Fruit fly (Drosophila melanogaster) whole organism, embryonic: ENCODE results near the gene Dlc90F.

Source experiments
- B-H1 ChIP-seq: fragments of 200-800 bp; sonication (Bioruptor generic); IDR thresholded peaks from 3 replicates; pipeline ENCODE4 v1.3.6; 2022; ENCODE audit warnings: missing biosample characterization, missing genetic modification characterization
- B-H2 ChIP-seq: fragments of 200-800 bp; sonication (Bioruptor generic); optimal IDR thresholded peaks from 2 replicates; lab custom pipeline; 2018; ENCODE audit warnings: missing biosample characterization, mild to moderate bottlenecking, missing genetic modification characterization
- CG10209 ChIP-seq: fragments of 200-800 bp; sonication (Bioruptor generic); optimal IDR thresholded peaks from 3 replicates; lab custom pipeline; 2017; ENCODE audit warnings: missing biosample characterization, mild to moderate bottlenecking, missing genetic modification characterization, missing genetic modification reagents
- CG11560 ChIP-seq: fragments of 200-800 bp; sonication (Bioruptor generic); IDR thresholded peaks from 3 replicates; pipeline ENCODE4 v1.3.6; 2022; ENCODE audit warnings: missing biosample characterization, missing genetic modification characterization
- CG12104 ChIP-seq: fragments of 200-800 bp; sonication (Bioruptor generic); optimal IDR thresholded peaks from 3 replicates; lab custom pipeline; 2016; ENCODE audit warnings: missing biosample characterization, missing genetic modification characterization
- CG12659 ChIP-seq: fragments of 200-800 bp; sonication (Bioruptor generic); optimal IDR thresholded peaks from 3 replicates; lab custom pipeline; 2017; ENCODE audit warnings: mild to moderate bottlenecking, missing biosample characterization, missing genetic modification reagents, missing genetic modification characterization
- CG12744 ChIP-seq: fragments of 200-800 bp; sonication (Bioruptor generic); optimal IDR thresholded peaks from 2 replicates; lab custom pipeline; 2016; ENCODE audit warnings: missing biosample characterization, missing genetic modification characterization
- CG14860 ChIP-seq: fragments of 200-800 bp; sonication (Bioruptor generic); IDR thresholded peaks from 3 replicates; pipeline ENCODE4 v1.3.6; 2022; ENCODE audit warnings: missing biosample characterization, missing genetic modification characterization; ENCODE audit not compliant: partially characterized antibody
- CG15601 ChIP-seq: fragments of 200-800 bp; sonication (Bioruptor generic); optimal IDR thresholded peaks from 3 replicates; lab custom pipeline; 2019; ENCODE audit warnings: missing biosample characterization, mild to moderate bottlenecking, missing genetic modification characterization, moderate library complexity
- CG15696 ChIP-seq: fragments of 200-800 bp; sonication (Bioruptor generic); optimal IDR thresholded peaks from 2 replicates; lab custom pipeline; 2019; ENCODE audit warnings: missing biosample characterization, mild to moderate bottlenecking, missing genetic modification characterization, moderate library complexity
- CG16813 ChIP-seq: fragments of 200-800 bp; sonication (Bioruptor generic); IDR thresholded peaks from 3 replicates; pipeline ENCODE4 v1.3.6; 2022; ENCODE audit warnings: missing biosample characterization, missing genetic modification characterization; ENCODE audit not compliant: partially characterized antibody
- CG2129 ChIP-seq: fragments of 200-800 bp; sonication (Bioruptor generic); IDR thresholded peaks from 2 replicates; pipeline ENCODE4 v1.3.6; 2022; ENCODE audit warnings: missing biosample characterization, missing genetic modification characterization; ENCODE audit not compliant: partially characterized antibody
- CG30020 ChIP-seq: fragments of 200-800 bp; optimal IDR thresholded peaks from 2 replicates; lab custom pipeline; 2019; ENCODE audit warnings: missing biosample characterization, mild to moderate bottlenecking, missing genetic modification characterization, moderate library complexity
- CG31441 ChIP-seq: fragments of 200-800 bp; sonication (Bioruptor generic); IDR thresholded peaks from 2 replicates; pipeline ENCODE4 v1.3.6; 2022; ENCODE audit warnings: missing biosample characterization, missing genetic modification characterization
- CG3847 ChIP-seq: fragments of 200-800 bp; sonication (Bioruptor generic); IDR thresholded peaks from 2 replicates; pipeline ENCODE4 v1.3.6; 2022; ENCODE audit warnings: missing biosample characterization, missing genetic modification characterization
- CG8924 ChIP-seq: fragments of 200-800 bp; optimal IDR thresholded peaks from 3 replicates; lab custom pipeline; 2019; ENCODE audit warnings: missing biosample characterization, mild to moderate bottlenecking, missing genetic modification characterization, moderate library complexity
- E2f2 ChIP-seq: fragments of 200-800 bp; sonication (Bioruptor generic); IDR thresholded peaks from 2 replicates; pipeline ENCODE4 v1.3.6; 2022; ENCODE audit warnings: missing biosample characterization, missing genetic modification characterization
- Fer2 ChIP-seq: fragments of 200-800 bp; sonication (Bioruptor generic); optimal IDR thresholded peaks from 2 replicates; lab custom pipeline; 2018; ENCODE audit warnings: missing biosample characterization, mild to moderate bottlenecking, missing genetic modification characterization, moderate library complexity
- Gug ChIP-seq: fragments of 200-800 bp; sonication (Bioruptor generic); IDR thresholded peaks from 4 replicates; pipeline ENCODE4 v1.3.6; 2022; ENCODE audit warnings: missing biosample characterization, missing genetic modification characterization
- HLH4C ChIP-seq: fragments of 200-800 bp; sonication (Bioruptor generic); IDR thresholded peaks from 3 replicates; pipeline ENCODE4 v1.3.6; 2022; ENCODE audit warnings: missing biosample characterization, missing genetic modification characterization; ENCODE audit not compliant: partially characterized antibody
- HmgZ ChIP-seq: fragments of 200-800 bp; sonication (Bioruptor generic); optimal IDR thresholded peaks from 2 replicates; lab custom pipeline; 2018; ENCODE audit warnings: missing biosample characterization, mild to moderate bottlenecking, missing genetic modification characterization
- Jarid2 ChIP-seq: fragments of 200-800 bp; sonication (Bioruptor generic); optimal IDR thresholded peaks from 3 replicates; lab custom pipeline; 2017; ENCODE audit warnings: mild to moderate bottlenecking, missing biosample characterization, missing genetic modification reagents, missing genetic modification characterization
- Kr ChIP-seq: fragments of 200-800 bp; sonication (Bioruptor generic); optimal IDR thresholded peaks from 2 replicates; lab custom pipeline; 2017; ENCODE audit warnings: missing biosample characterization, mild to moderate bottlenecking, missing genetic modification characterization
- Lhr ChIP-seq: fragments of 200-800 bp; sonication (Bioruptor generic); optimal IDR thresholded peaks from 3 replicates; lab custom pipeline; 2017; ENCODE audit warnings: mild to moderate bottlenecking, missing biosample characterization, missing genetic modification reagents, missing genetic modification characterization
- MBD-R2 ChIP-seq: fragments of 200-800 bp; sonication (Bioruptor generic); IDR thresholded peaks from 2 replicates; pipeline ENCODE4 v1.3.6; 2022; ENCODE audit warnings: missing biosample characterization, missing genetic modification characterization
- Max ChIP-seq: fragments of 200-800 bp; sonication (Bioruptor generic); optimal IDR thresholded peaks from 2 replicates; lab custom pipeline; 2016; ENCODE audit warnings: missing biosample characterization, mild to moderate bottlenecking, missing genetic modification characterization
- Myb ChIP-seq: fragments of 200-800 bp; sonication (Bioruptor generic); optimal IDR thresholded peaks from 2 replicates; lab custom pipeline; 2016; ENCODE audit warnings: missing biosample characterization, missing genetic modification characterization
- NC2α ChIP-seq: fragments of 200-800 bp; sonication (Bioruptor generic); optimal IDR thresholded peaks from 2 replicates; lab custom pipeline; 2016; ENCODE audit warnings: missing biosample characterization, missing genetic modification characterization
- Oli ChIP-seq: fragments of 200-800 bp; sonication (Bioruptor generic); optimal IDR thresholded peaks from 2 replicates; lab custom pipeline; 2018; ENCODE audit warnings: missing biosample characterization, mild to moderate bottlenecking, missing genetic modification characterization, moderate library complexity
- ato ChIP-seq: fragments of 200-800 bp; sonication (Bioruptor generic); IDR thresholded peaks from 2 replicates; pipeline ENCODE4 v1.3.6; 2022; ENCODE audit warnings: missing biosample characterization, missing genetic modification characterization; ENCODE audit not compliant: partially characterized antibody
- bbx ChIP-seq: fragments of 200-800 bp; sonication (Bioruptor generic); IDR thresholded peaks from 2 replicates; pipeline ENCODE4 v1.3.6; 2022; ENCODE audit warnings: missing biosample characterization, missing genetic modification characterization; ENCODE audit not compliant: partially characterized antibody
- chm ChIP-seq: fragments of 200-800 bp; sonication (Bioruptor generic); IDR thresholded peaks from 2 replicates; pipeline ENCODE4 v1.3.6; 2022; ENCODE audit warnings: missing biosample characterization, missing genetic modification characterization
- ci ChIP-seq: fragments of 200-800 bp; sonication (Bioruptor generic); IDR thresholded peaks from 3 replicates; pipeline ENCODE4 v1.3.6; 2022; ENCODE audit warnings: missing biosample characterization, missing genetic modification characterization
- da ChIP-seq: fragments of 200-800 bp; sonication (Bioruptor generic); optimal IDR thresholded peaks from 2 replicates; lab custom pipeline; 2016; ENCODE audit warnings: missing biosample characterization, missing genetic modification characterization
- dimm ChIP-seq: fragments of 200-800 bp; sonication (Bioruptor generic); IDR thresholded peaks from 2 replicates; pipeline ENCODE4 v1.3.6; 2022; ENCODE audit warnings: missing biosample characterization, missing genetic modification characterization
- ems ChIP-seq: fragments of 200-800 bp; sonication (Bioruptor generic); optimal IDR thresholded peaks from 3 replicates; lab custom pipeline; 2016; ENCODE audit warnings: missing biosample characterization, missing genetic modification characterization
- gro ChIP-seq: fragments of 200-800 bp; sonication (Bioruptor generic); optimal IDR thresholded peaks from 2 replicates; lab custom pipeline; 2016; ENCODE audit warnings: missing biosample characterization, missing genetic modification characterization
- nerfin-2 ChIP-seq: fragments of 200-800 bp; sonication (Bioruptor generic); IDR thresholded peaks from 2 replicates; pipeline ENCODE4 v1.3.6; 2022; ENCODE audit warnings: missing biosample characterization, missing genetic modification characterization; ENCODE audit not compliant: partially characterized antibody
- oc ChIP-seq: fragments of 200-800 bp; sonication (Bioruptor generic); optimal IDR thresholded peaks from 2 replicates; lab custom pipeline; 2018; ENCODE audit warnings: missing biosample characterization, mild to moderate bottlenecking, missing genetic modification characterization, moderate library complexity
- pzg ChIP-seq: fragments of 200-800 bp; sonication (Bioruptor generic); optimal IDR thresholded peaks from 3 replicates; lab custom pipeline; 2018; ENCODE audit warnings: missing biosample characterization, mild to moderate bottlenecking, missing genetic modification characterization, moderate library complexity
- row ChIP-seq: fragments of 200-800 bp; sonication (Bioruptor generic); IDR thresholded peaks from 3 replicates; pipeline ENCODE4 v1.3.6; 2022; ENCODE audit warnings: missing biosample characterization, missing genetic modification characterization
- run ChIP-seq: fragments of 200-800 bp; sonication (Bioruptor generic); optimal IDR thresholded peaks from 3 replicates; lab custom pipeline; 2018; ENCODE audit warnings: missing biosample characterization, mild to moderate bottlenecking, missing genetic modification characterization
- sc ChIP-seq, 3 experiments: fragments of >200 bp in 2 of 3; fragments of 200-800 bp in 1 of 3; sonication (Bioruptor generic) in 1 of 3; optimal IDR thresholded peaks; 2 replicates in 2 of 3; 3 replicates in 1 of 3; lab custom pipeline; 2017; ENCODE audit warnings: mild to moderate bottlenecking in 1 of 3, missing biosample characterization in 1 of 3, missing genetic modification characterization in 1 of 3, missing genetic modification reagents in 1 of 3
- slbo ChIP-seq: fragments of 200-800 bp; sonication (Bioruptor generic); IDR thresholded peaks from 2 replicates; pipeline ENCODE4 v1.3.6; 2022; ENCODE audit warnings: missing biosample characterization, missing genetic modification characterization
- sug ChIP-seq: fragments of 200-800 bp; optimal IDR thresholded peaks from 2 replicates; lab custom pipeline; 2019; ENCODE audit warnings: missing biosample characterization, mild to moderate bottlenecking, missing genetic modification characterization, moderate library complexity
- trem ChIP-seq: fragments of 200-800 bp; optimal IDR thresholded peaks from 3 replicates; lab custom pipeline; 2019; ENCODE audit warnings: missing biosample characterization, mild to moderate bottlenecking, missing genetic modification characterization, moderate library complexity
- trh ChIP-seq: fragments of 200-800 bp; sonication (Bioruptor generic); optimal IDR thresholded peaks from 2 replicates; lab custom pipeline; 2016; ENCODE audit warnings: missing biosample characterization, missing genetic modification characterization
- wor ChIP-seq: fragments of 200-800 bp; sonication (Bioruptor generic); IDR thresholded peaks from 2 replicates; pipeline ENCODE4 v1.3.6; 2022; ENCODE audit warnings: missing biosample characterization, missing genetic modification characterization
- zf30C ChIP-seq: fragments of 200-800 bp; sonication (Bioruptor generic); optimal IDR thresholded peaks from 3 replicates; lab custom pipeline; 2018; ENCODE audit warnings: missing biosample characterization, mild to moderate bottlenecking, missing genetic modification characterization

The Dlc90F gene

dm6 chr3R:18301569-18301968 is 2.5 kb downstream of the Dlc90F start, which contains the start of gene Polr1E (continued):
- TF ChIP-seq Max (peak; percentile 91), CG31441 (GFP tag; lab: Robert Waterston, UW) (no peak), da (no peak), Gug (GFP tag; lab: Robert Waterston, UW) (no peak), row (peak; percentile 33; the same call in 1 of the 3 replicates), oc (tag; lab: Kevin White, UChicago) (no peak), Fer2 (tag; lab: Kevin White, UChicago) (no peak), nerfin-2 (GFP tag; lab: Robert Waterston, UW) (peak; percentile 44; the same call in 1 of the 2 replicates), CG3847 (GFP tag; lab: Robert Waterston, UW) (0 out of 2 replicates have a peak, but pooled peaks have one; percentile 4), slbo (GFP tag; lab: Robert Waterston, UW) (no peak), HmgZ (tag; lab: Kevin White, UChicago) (peak; percentile 41), B-H1 (GFP tag; lab: Robert Waterston, UW) (no peak), Kr (GFP tag; lab: Kevin White, UChicago) (no peak), CG15601 (peak; percentile 0), Jarid2 (GFP tag; lab: Kevin White, UChicago) (no peak), CG14860 (peak; percentile 62; the same call in 2 of the 3 replicates), CG12744 (GFP tag; lab: Kevin White, UChicago) (no peak), chm (GFP tag; lab: Robert Waterston, UW) (peak; percentile 26; the same call in 1 of the 2 replicates), CG12104 (GFP tag; lab: Kevin White, UChicago) (no peak), zf30C (GFP tag; lab: Kevin White, UChicago) (no peak), CG12659 (GFP tag; lab: Kevin White, UChicago) (peak; percentile 64), trem (tag; lab: Kevin White, UChicago) (peak; percentile 60), MBD-R2 (GFP tag; lab: Robert Waterston, UW) (peak; percentile 97), CG10209 (GFP tag; lab: Kevin White, UChicago) (no peak), HLH4C (GFP tag; lab: Robert Waterston, UW) (peak; percentile 81), NC2α (GFP tag; lab: Kevin White, UChicago) (no peak), run (tag; lab: Kevin White, UChicago) (no peak), ci (GFP tag; lab: Robert Waterston, UW) (0 out of 3 replicates have a peak, but pooled peaks have one; percentile 7), trh (no peak), CG15696 (tag; lab: Kevin White, UChicago) (no peak), CG8924 (tag; lab: Kevin White, UChicago) (peak; percentile 12), bbx (GFP tag; lab: Robert Waterston, UW) (peak; percentile 75), gro (GFP tag; lab: Kevin White, UChicago) (peak; percentile 57), ems (GFP tag; lab: Kevin White, UChicago) (peak; percentile 19), dimm (GFP tag; lab: Robert Waterston, UW) (no peak), Oli (tag; lab: Kevin White, UChicago) (no peak), E2f2 (GFP tag; lab: Robert Waterston, UW) (peak; percentile 94), CG30020 (tag; lab: Kevin White, UChicago) (peak; percentile 37), CG2129 (GFP tag; lab: Robert Waterston, UW) (peak; percentile 20; the same call in 1 of the 2 replicates), CG16813 (GFP tag; lab: Robert Waterston, UW) (peak; percentile 56; the same call in 2 of the 3 replicates), Lhr (no peak), ato (GFP tag; lab: Robert Waterston, UW) (peak; percentile 75), sc (optimal IDR thresholded peaks at IDR 0.05; lab: Kevin White, UChicago) (no peak), sc (GFP tag; optimal IDR thresholded peaks at IDR 0.05; lab: Kevin White, UChicago) (no peak), sug (tag; lab: Kevin White, UChicago) (peak; percentile 43), B-H2 (GFP tag; lab: Kevin White, UChicago) (peak; percentile 45), pzg (GFP tag; lab: Kevin White, UChicago) (peak; percentile 87), CG11560 (tag; lab: Robert Waterston, UW) (peak; percentile 100), wor (no peak), Myb (GFP tag; lab: Kevin White, UChicago) (peak; percentile 91)
